Worm (Caenorhabditis elegans) whole organism, mixed stage, embryonic: Measurements from ENCODE around the gene F57G12.2.
A peak's percentile ranks its signal among the peaks of the same experiment; 100 is the strongest.

Experiments
- M03D4.4 ChIP-seq: sonication (generic microtip); optimal IDR thresholded peaks from 2 replicates; lab custom pipeline; 2017; ENCODE audit warnings: mild to moderate bottlenecking, missing genetic modification characterization, missing compliant biosample characterization
- ceh-39 ChIP-seq: fragments of 150-350 bp; optimal IDR thresholded peaks from 2 replicates; lab custom pipeline; 2014; ENCODE audit warnings: missing biosample characterization, missing genetic modification characterization
- ceh-43 ChIP-seq: fragments of 200-800 bp; sonication (Bioruptor generic); optimal IDR thresholded peaks from 2 replicates; lab custom pipeline; 2018; ENCODE audit warnings: mild to moderate bottlenecking, missing genetic modification characterization, moderate library complexity, missing compliant biosample characterization
- ceh-83 ChIP-seq: fragments of 200-800 bp; sonication (Bioruptor generic); optimal IDR thresholded peaks from 2 replicates; lab custom pipeline; 2018; ENCODE audit warnings: mild to moderate bottlenecking, missing genetic modification characterization, missing compliant biosample characterization
- ces-1 ChIP-seq: fragments of 150-350 bp; optimal IDR thresholded peaks from 2 replicates; lab custom pipeline; 2014; ENCODE audit warnings: missing biosample characterization, missing genetic modification reagents, missing genetic modification characterization
- cnd-1 ChIP-seq: fragments of 200-800 bp; sonication (Bioruptor generic); optimal IDR thresholded peaks from 2 replicates; lab custom pipeline; 2018; ENCODE audit warnings: mild to moderate bottlenecking, missing genetic modification characterization, missing compliant biosample characterization
- drap-1 ChIP-seq: fragments of 200-800 bp; sonication (Bioruptor generic); optimal IDR thresholded peaks from 3 replicates; lab custom pipeline; 2018; ENCODE audit warnings: mild to moderate bottlenecking, missing genetic modification characterization, missing compliant biosample characterization
- elt-1 ChIP-seq: sonication (generic microtip); optimal IDR thresholded peaks from 2 replicates; lab custom pipeline; 2017; ENCODE audit warnings: missing genetic modification characterization, mild to moderate bottlenecking, missing compliant biosample characterization, antibody characterized with exemption, moderate library complexity, borderline replicate concordance; ENCODE audit not compliant: insufficient read depth
- elt-3 ChIP-seq: fragments of 150-350 bp; optimal IDR thresholded peaks from 2 replicates; lab custom pipeline; 2014; ENCODE audit warnings: missing biosample characterization, missing genetic modification characterization
- flh-1 ChIP-seq: fragments of 200-800 bp; sonication (Bioruptor generic); optimal IDR thresholded peaks from 2 replicates; lab custom pipeline; 2018; ENCODE audit warnings: mild to moderate bottlenecking, missing genetic modification characterization, moderate library complexity, missing compliant biosample characterization
- ham-2 ChIP-seq: fragments of 200-800 bp; sonication (Bioruptor generic); optimal IDR thresholded peaks from 2 replicates; lab custom pipeline; 2018; ENCODE audit warnings: mild to moderate bottlenecking, missing genetic modification characterization, missing compliant biosample characterization
- hlh-1 ChIP-seq: fragments of 150-350 bp; optimal IDR thresholded peaks from 2 replicates; lab custom pipeline; 2014; ENCODE audit warnings: missing biosample characterization, missing genetic modification reagents, missing genetic modification characterization
- lin-13 ChIP-seq: fragments of 150-350 bp; optimal IDR thresholded peaks from 2 replicates; lab custom pipeline; 2014; ENCODE audit warnings: missing biosample characterization, missing genetic modification characterization
- lsy-2 ChIP-seq: fragments of 150-350 bp; optimal IDR thresholded peaks from 2 replicates; lab custom pipeline; 2014; ENCODE audit warnings: missing biosample characterization, missing genetic modification characterization
- mab-5 ChIP-seq: fragments of 150-350 bp; optimal IDR thresholded peaks from 2 replicates; lab custom pipeline; 2014; ENCODE audit warnings: missing biosample characterization, missing genetic modification characterization
- mep-1 ChIP-seq: fragments of 150-350 bp; optimal IDR thresholded peaks from 2 replicates; lab custom pipeline; 2017; ENCODE audit warnings: missing biosample characterization, missing genetic modification reagents, missing genetic modification characterization, inconsistent platforms
- mls-2 ChIP-seq: sonication (generic microtip); optimal IDR thresholded peaks from 2 replicates; lab custom pipeline; 2016; ENCODE audit warnings: mild to moderate bottlenecking, missing genetic modification characterization, moderate library complexity, missing compliant biosample characterization
- nhr-12 ChIP-seq: fragments of 150-350 bp; optimal IDR thresholded peaks from 2 replicates; lab custom pipeline; 2014; ENCODE audit warnings: missing biosample characterization, missing genetic modification characterization
- nhr-2 ChIP-seq: fragments of 150-350 bp; optimal IDR thresholded peaks from 2 replicates; lab custom pipeline; 2014; ENCODE audit warnings: missing biosample characterization, missing genetic modification characterization
- nhr-237 ChIP-seq: fragments of 150-350 bp; optimal IDR thresholded peaks from 2 replicates; lab custom pipeline; 2014; ENCODE audit warnings: missing biosample characterization, missing genetic modification characterization
- nhr-28 ChIP-seq: fragments of 150-350 bp; optimal IDR thresholded peaks from 2 replicates; lab custom pipeline; 2014; ENCODE audit warnings: missing biosample characterization, missing genetic modification characterization
- nhr-76 ChIP-seq: sonication (generic microtip); optimal IDR thresholded peaks from 2 replicates; lab custom pipeline; 2017; ENCODE audit warnings: missing biosample characterization, missing genetic modification characterization
- pha-4 ChIP-seq: fragments of 150-350 bp; optimal IDR thresholded peaks from 2 replicates; lab custom pipeline; 2018; ENCODE audit warnings: missing biosample characterization, missing genetic modification reagents, missing genetic modification characterization
- sem-2 ChIP-seq: fragments of 200-800 bp; sonication (Bioruptor generic); optimal IDR thresholded peaks from 2 replicates; lab custom pipeline; 2018; ENCODE audit warnings: mild to moderate bottlenecking, missing genetic modification characterization, missing compliant biosample characterization
- snpc-4 ChIP-seq: fragments of 150-350 bp; optimal IDR thresholded peaks from 2 replicates; lab custom pipeline; 2014; ENCODE audit warnings: missing biosample characterization, missing genetic modification characterization
- sptf-1 ChIP-seq: sonication (generic microtip); optimal IDR thresholded peaks from 2 replicates; lab custom pipeline; 2017; ENCODE audit warnings: mild to moderate bottlenecking, missing genetic modification characterization, moderate library complexity, missing compliant biosample characterization
- tbx-8 ChIP-seq: fragments of 200-800 bp; sonication (Bioruptor generic); optimal IDR thresholded peaks from 2 replicates; lab custom pipeline; 2018; ENCODE audit warnings: mild to moderate bottlenecking, missing genetic modification characterization, moderate library complexity, missing compliant biosample characterization
- unc-120 ChIP-seq: sonication (generic microtip); optimal IDR thresholded peaks from 2 replicates; lab custom pipeline; 2017; ENCODE audit warnings: missing genetic modification characterization, missing compliant biosample characterization; ENCODE audit not compliant: poor library complexity, severe bottlenecking
- unc-39 ChIP-seq: fragments of 150-350 bp; optimal IDR thresholded peaks from 2 replicates; lab custom pipeline; 2014; ENCODE audit warnings: missing biosample characterization, missing genetic modification characterization
- unc-62 ChIP-seq: fragments of 150-350 bp; optimal IDR thresholded peaks from 2 replicates; lab custom pipeline; 2014; ENCODE audit warnings: missing biosample characterization, missing genetic modification reagents, missing genetic modification characterization
- zip-8 ChIP-seq: fragments of 150-350 bp; optimal IDR thresholded peaks from 2 replicates; lab custom pipeline; 2014; ENCODE audit warnings: missing biosample characterization, missing genetic modification characterization

F57G12.2 gene

ce11 chrX:12169390-12169789 is 9.5 kb upstream of the F57G12.2 start:
- TF ChIP-seq ceh-83 (GFP tag; lab: Kevin White, UChicago) (peak; percentile 50), cnd-1 (no peak)

- peak; percentile 69 for TF ChIP-seq ces-1 (GFP tag; lab: Kevin White, UChicago)
- TF ChIP-seq elt-3 (tag; lab: Kevin White, UChicago): no peak
These were observed 8.9 kb upstream of the F57G12.2 start for ce11 chrX:12168765-12169164.

DNA sequence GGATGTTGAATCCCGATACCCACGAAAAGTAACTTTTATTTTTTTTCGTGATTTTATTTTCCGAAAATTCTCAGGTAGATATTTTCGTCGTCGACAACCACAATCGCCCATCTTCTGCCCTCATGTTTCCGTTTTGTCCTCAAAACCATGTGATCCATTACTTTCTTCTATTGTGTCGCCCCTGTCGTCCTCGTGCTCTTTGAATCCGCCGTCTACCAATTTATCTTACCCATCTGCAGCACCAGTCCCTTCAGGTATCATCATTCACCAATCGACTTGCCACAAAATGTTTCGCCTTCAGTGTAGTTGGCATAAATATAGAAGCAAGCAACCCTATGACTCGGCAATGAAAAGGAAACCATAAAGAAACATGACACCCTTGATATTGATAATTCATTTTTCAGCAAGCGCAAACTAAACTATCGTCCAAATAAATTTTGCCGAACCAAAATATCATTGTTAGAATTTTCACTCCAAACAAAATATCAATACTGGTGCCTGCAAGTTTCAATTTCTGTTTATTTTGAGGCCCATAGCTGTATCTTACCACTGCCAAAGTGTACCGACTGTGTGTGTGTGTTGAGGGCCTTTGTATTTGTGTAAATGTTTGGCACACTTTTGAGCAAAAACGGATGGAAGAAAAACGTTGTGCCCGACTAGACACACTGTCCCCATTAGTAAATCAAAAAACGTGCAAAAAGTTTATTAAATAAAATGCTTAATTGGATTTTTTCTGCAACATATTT is 8.0 kb upstream of the F57G12.2 start:
- TF ChIP-seq tbx-8 (GFP tag; lab: Kevin White, UChicago) (no peak), snpc-4 (tag; lab: Kevin White, UChicago) (no peak), unc-39 (tag; lab: Kevin White, UChicago) (no peak), ces-1 (GFP tag; lab: Kevin White, UChicago) (no peak), nhr-28 (tag; lab: Kevin White, UChicago) (no peak), unc-120 (tag; lab: Kevin White, UChicago) (no peak), M03D4.4 (tag; lab: Kevin White, UChicago) (no peak), mls-2 (no peak), ceh-83 (GFP tag; lab: Kevin White, UChicago) (no peak), mep-1 (no peak), lsy-2 (tag; lab: Kevin White, UChicago) (no peak), drap-1 (GFP tag; lab: Kevin White, UChicago) (no peak)

DNA sequence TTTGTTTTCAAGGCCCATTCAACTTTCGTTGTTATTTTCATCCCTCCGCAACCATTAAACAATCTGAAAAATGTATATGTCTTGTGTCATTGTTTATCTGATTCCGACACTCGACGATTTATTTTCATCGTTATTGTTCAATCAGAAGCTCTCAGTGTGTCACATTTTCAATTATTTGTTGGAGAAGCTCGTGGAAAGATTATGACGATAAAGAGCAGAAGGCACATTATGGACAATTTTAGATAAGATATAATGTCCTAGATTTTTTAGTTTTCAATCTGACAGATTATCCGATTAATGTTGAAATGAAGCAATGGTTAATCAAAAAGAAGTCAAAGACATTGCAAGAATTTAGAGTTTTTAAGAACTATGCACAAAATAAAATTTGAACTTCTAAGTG is 5.1 kb upstream of the F57G12.2 start:
- TF ChIP-seq elt-1 (tag; lab: Kevin White, UChicago) (no peak), mab-5 (no peak), flh-1 (GFP tag; lab: Kevin White, UChicago) (no peak), nhr-2 (tag; lab: Kevin White, UChicago) (no peak), pha-4 (tag; lab: Kevin White, UChicago) (no peak), nhr-76 (no peak), snpc-4 (tag; lab: Kevin White, UChicago) (no peak), M03D4.4 (tag; lab: Kevin White, UChicago) (no peak), lin-13 (tag; lab: Kevin White, UChicago) (no peak), ham-2 (no peak), ceh-39 (no peak), nhr-28 (tag; lab: Kevin White, UChicago) (no peak)

DNA sequence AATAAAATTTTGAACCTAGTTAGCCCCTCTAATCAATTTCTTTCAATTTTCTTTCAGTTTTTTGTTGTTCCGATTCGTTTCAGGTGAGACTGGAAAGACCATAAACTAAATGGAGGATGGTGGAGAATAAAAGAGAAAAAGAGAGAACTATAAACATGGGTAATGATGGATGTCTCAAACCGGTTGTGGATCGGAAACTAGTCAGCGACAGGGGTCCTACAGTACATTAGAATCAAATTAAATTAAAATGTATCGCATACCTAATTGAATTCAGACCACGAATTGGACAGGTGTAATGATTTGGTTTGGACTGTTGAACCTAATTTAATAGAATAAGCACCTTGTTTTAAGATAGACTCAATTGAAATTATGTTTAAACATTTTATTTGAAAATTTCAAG is 4.2 kb upstream of the F57G12.2 start:
- TF ChIP-seq nhr-28 (tag; lab: Kevin White, UChicago) (no peak), unc-62 (GFP tag; lab: Kevin White, UChicago) (no peak), drap-1 (GFP tag; lab: Kevin White, UChicago) (no peak), mab-5 (no peak), flh-1 (GFP tag; lab: Kevin White, UChicago) (no peak), mep-1 (no peak), nhr-237 (tag; lab: Kevin White, UChicago) (no peak), ceh-43 (no peak), mls-2 (no peak), sem-2 (no peak), nhr-12 (tag; lab: Kevin White, UChicago) (no peak), ceh-39 (no peak), sptf-1 (tag; lab: Kevin White, UChicago) (no peak), ham-2 (no peak), zip-8 (no peak), unc-39 (tag; lab: Kevin White, UChicago) (no peak), elt-1 (tag; lab: Kevin White, UChicago) (no peak), elt-3 (tag; lab: Kevin White, UChicago) (no peak), hlh-1 (no peak)
